Fruit fly (Drosophila melanogaster): ENCODE data around the gene Lamtor3.

Gene Lamtor3

dm6 chr2L:17466950-17467349 is 14.1 kb upstream of the Lamtor3 start:
- TF ChIP-seq noc (tag; optimal IDR thresholded peaks at IDR 0.05): no peak

dm6 chr2L:17470630-17471029 is 10.4 kb upstream of the Lamtor3 start:
- TF ChIP-seq noc (tag; optimal IDR thresholded peaks at IDR 0.05): peak; percentile 79

- TF ChIP-seq noc (tag; optimal IDR thresholded peaks at IDR 0.05): no peak
Measured at dm6 chr2L:17471524-17471923, 9.5 kb upstream of the Lamtor3 start, which contains the start of gene Sgt. Gene Sgt, plus strand, starts transcription at chr2L:17471603.

dm6 chr2L:17472582-17473524 is 8.2 kb upstream of the Lamtor3 start, which contains the start of gene BicD:
Gene BicD, minus strand, starts transcription at chr2L:17473215.
- no peak for TF ChIP-seq noc (tag; optimal IDR thresholded peaks at IDR 0.05)

- no peak for TF ChIP-seq noc (tag; optimal IDR thresholded peaks at IDR 0.05)
Measured at dm6 chr2L:17477710-17478109, 3.3 kb upstream of the Lamtor3 start, which contains the start of gene cass. Gene cass, minus strand, starts transcription at chr2L:17477888.

- TF ChIP-seq noc (tag; optimal IDR thresholded peaks at IDR 0.05): peak; percentile 90
Measured at dm6 chr2L:17484174-17484573, 3.1 kb downstream of the Lamtor3 start, which contains the start of the genes GCS2beta and CG5131. Gene GCS2beta, minus strand, starts transcription at chr2L:17484307. Gene CG5131, plus strand, starts transcription at chr2L:17484501.

- no peak for TF ChIP-seq noc (tag; optimal IDR thresholded peaks at IDR 0.05)
Measured at dm6 chr2L:17485457-17485856, 4.4 kb downstream of the Lamtor3 start, which contains the start of the genes CG43221 and CG43645. Gene CG43221, plus strand, starts transcription at chr2L:17485757. Gene CG43645, plus strand, starts transcription at chr2L:17485757.

DNA sequence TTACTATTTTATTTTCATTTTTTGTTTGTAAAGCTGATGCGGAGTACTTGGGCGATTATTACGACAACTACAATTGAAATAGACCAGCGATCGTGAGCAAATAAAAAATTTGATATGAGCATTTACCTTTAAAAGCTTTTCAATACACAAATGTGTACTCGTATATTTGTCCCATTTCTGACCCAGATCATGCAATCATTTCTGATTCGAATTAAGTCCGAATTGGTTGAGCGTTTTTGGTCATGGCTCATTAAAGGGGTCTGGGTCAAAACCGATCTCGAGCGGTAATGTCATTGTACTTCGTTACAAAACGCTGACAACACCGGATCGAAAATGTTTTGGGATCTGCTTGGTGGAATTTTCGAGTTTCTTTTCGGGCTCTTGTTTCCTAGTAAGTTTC is 5.2 kb downstream of the Lamtor3 start, which contains the start of gene CG43220:
Gene CG43220 (plus strand): TSS at position 301 of the 400 bp plus-strand sequence.
- no peak for TF ChIP-seq noc (tag; optimal IDR thresholded peaks at IDR 0.05)

DNA sequence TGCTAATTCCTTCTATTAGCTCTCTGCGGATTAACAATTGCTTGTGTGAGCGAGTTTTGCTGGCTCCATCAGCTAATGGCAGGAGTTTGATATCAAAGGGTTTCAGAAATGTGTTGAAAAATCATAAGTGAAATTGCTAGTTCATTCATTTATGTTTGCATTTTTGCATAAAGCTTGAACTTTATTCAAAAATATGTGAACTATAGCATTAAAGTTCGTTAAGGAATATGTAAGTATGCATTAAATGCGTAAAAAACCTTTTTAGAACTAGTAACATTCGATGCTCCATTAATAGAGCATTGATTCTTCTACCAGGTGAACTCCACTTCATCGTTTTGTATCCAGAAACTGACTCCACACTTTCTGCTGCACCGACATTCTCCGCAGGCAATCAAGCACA is 11.6 kb downstream of the Lamtor3 start:
- TF ChIP-seq noc (tag; optimal IDR thresholded peaks at IDR 0.05): no peak

- TF ChIP-seq noc (tag; optimal IDR thresholded peaks at IDR 0.05): no peak
Measured at dm6 chr2L:17495759-17496158, 14.7 kb downstream of the Lamtor3 start.

DNA sequence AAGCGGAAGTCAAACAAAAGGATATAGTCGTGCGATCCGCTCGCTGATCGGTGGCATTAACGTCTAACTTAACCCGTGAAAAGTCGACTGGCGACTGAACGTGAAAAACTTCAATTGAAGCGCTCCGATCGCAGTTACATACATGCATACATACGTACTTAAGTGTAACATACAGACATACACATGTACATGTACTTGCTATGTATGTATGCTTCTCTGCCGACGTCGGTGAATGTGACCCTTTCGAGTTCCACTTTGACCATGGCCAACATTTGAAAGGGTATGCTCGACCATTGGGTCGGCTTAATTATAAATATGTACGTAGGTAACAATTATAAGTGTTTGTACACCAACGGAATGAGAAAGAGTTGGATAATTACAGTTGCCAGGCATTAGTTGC is 16.1 kb downstream of the Lamtor3 start, which contains the start of gene qua:
Gene qua (minus strand): TSS at position 101 of the 400 bp plus-strand sequence.
- TF ChIP-seq noc (tag; optimal IDR thresholded peaks at IDR 0.05): no peak

DNA sequence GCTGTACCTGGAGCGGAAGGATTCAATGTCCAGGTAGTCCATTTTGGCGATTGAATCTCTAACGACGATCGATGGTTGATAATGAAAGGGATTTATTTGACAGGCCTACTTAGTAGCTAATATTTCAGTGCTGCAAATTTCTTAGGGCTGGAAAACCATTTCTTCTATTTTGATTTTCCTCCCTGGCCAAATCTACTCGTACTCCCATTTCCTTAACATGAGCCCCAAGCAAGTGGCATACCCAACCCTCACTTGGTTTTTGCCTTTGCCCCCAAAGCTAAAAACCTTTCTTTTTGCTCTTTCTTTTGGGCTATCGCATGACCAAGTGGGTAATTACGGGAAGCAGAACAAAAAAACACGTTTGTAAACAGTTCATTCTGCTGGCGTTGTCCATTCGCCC is 17.7 kb downstream of the Lamtor3 start, which contains the start of gene CG15142:
Gene CG15142 (minus strand): TSS at position 101 of the 400 bp plus-strand sequence.
- TF ChIP-seq noc (tag; optimal IDR thresholded peaks at IDR 0.05): no peak

DNA sequence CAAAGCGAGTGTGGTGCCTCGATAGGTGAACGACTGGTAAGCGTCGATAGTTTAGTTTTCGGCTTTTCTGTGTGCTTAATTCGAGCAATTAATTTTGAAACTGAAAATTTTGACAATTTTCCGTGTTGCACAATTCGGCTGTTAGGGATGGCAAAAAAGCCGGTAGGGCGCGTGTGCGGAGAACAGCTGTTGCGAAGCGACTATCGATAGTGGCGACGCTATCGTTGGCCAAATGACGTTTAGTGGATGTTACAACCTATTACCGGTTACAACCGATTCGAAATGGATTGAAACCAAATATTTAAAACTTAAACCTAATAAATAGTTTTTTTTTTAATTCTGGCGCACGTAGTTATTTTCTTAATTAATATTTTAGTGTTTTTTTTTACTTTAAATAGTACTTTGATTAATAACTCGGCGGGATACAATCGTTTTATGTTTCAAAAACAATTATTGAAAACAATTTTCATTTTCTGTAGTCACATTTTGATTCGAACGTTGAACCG is 20.0 kb downstream of the Lamtor3 start, which contains the start of the genes mEFTs and Dhc36C:
Gene mEFTs (minus strand): TSS at position 161 of the 506 bp plus-strand sequence.
Gene Dhc36C (plus strand): TSS at position 456 of the 506 bp plus-strand sequence.
- TF ChIP-seq noc (tag; optimal IDR thresholded peaks at IDR 0.05): no peak

dm6 chr2L:17514090-17514715 is 33.2 kb downstream of the Lamtor3 start:
- TF ChIP-seq noc (tag; optimal IDR thresholded peaks at IDR 0.05): peak; percentile 32

dm6 chr2L:17524449-17524848 is 43.4 kb downstream of the Lamtor3 start, which contains the start of gene CG15143:
Gene CG15143, minus strand, starts transcription at chr2L:17524549.
- TF ChIP-seq noc (tag; optimal IDR thresholded peaks at IDR 0.05): no peak

- no peak for TF ChIP-seq noc (tag; optimal IDR thresholded peaks at IDR 0.05)
Measured at dm6 chr2L:17529022-17529421, 48.0 kb downstream of the Lamtor3 start, which contains the start of gene CG15144. Gene CG15144, minus strand, starts transcription at chr2L:17529122.

All from whole organism, larva.